Worm (Caenorhabditis elegans): Measurements from ENCODE around the gene srj-13.

DNA sequence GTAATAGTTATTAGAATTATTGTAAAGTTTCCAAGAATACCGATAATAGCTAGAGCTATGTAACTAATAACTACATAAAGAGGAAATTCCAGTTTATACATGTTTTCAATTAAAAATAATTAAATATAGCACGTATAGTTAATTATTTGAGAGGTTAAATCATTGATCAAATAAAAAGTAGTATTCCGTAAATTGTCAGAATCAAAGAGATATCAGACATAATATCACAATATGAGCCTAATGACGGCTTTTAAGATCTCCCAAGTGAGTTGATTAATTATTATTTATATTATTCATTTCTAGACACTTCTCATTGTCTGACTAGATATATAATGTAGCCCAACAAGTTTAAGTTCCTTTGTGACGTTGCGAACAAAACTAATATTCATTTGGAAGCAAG, 23.1 kb upstream of the srj-13 start, which contains the start of gene srsx-24:
- no peak for TF ChIP-seq ref-1 (GFP tag; conservative IDR thresholded peaks at IDR 0.05)
- no peak for TF ChIP-seq ztf-23 (GFP tag; IDR thresholded peaks at IDR 0.05)
- TF ChIP-seq med-1 (GFP tag; optimal IDR thresholded peaks at IDR 0.05; ENCODE audit: insufficient read depth): no peak
- TF ChIP-seq flt-1 (GFP tag; IDR thresholded peaks at IDR 0.05): no peak
- no peak for TF ChIP-seq ztf-29 (GFP tag; IDR thresholded peaks at IDR 0.05)
- TF ChIP-seq cog-1 (tag; optimal IDR thresholded peaks at IDR 0.05): no peak
- TF ChIP-seq T22C8.4 (GFP tag; IDR thresholded peaks at IDR 0.05): no peak
